Fruit fly (Drosophila melanogaster): ENCODE measurements around the gene pdm2.

DNA sequence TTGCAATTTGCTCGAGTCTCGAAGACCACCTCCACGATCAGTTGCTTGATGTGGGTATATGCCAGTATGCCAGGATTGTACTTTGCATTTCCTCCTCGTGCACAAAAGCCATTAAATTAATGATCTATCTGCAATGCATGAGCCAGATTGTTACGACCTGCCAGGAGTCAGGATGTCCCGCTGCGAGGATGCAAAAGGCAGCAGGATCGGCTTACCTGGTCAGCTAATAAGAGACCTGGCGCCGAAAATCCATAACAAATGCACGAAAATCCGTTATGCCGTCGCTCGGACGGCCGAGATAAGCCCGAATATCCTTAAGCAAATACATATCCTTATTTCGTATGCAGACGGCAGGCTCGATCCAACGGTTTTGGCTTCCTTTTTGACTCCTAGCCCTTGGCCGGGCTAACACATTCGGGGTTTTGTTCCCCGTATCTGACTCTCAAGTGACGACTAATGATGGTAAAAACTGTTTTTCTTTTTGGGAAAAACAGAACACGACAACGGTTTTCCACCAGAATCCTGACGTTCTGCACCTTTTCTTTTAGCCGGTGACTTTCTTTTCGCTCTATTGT is 9.1 kb downstream of the pdm2 start:
- no peak for TF ChIP-seq CG31627 (GFP tag; optimal IDR thresholded peaks at IDR 0.05)
- no peak for TF ChIP-seq Blimp-1 (GFP tag; optimal IDR thresholded peaks at IDR 0.05)
- TF ChIP-seq Ets21C (GFP tag; optimal IDR thresholded peaks at IDR 0.05), result no peak
- TF ChIP-seq CG32006 (GFP tag; optimal IDR thresholded peaks at IDR 0.05), result no peak
- no peak for TF ChIP-seq Eip78C (GFP tag)
- TF ChIP-seq topi (GFP tag; optimal IDR thresholded peaks at IDR 0.05), result no peak
- TF ChIP-seq Eip75B (GFP tag; optimal IDR thresholded peaks at IDR 0.05), result no peak
- TF ChIP-seq Eip93F (GFP tag; optimal IDR thresholded peaks at IDR 0.05), result no peak

Data from whole organism, prepupa.